Fruit fly (Drosophila melanogaster) whole organism, embryonic: ENCODE results near the gene CG6287.

Experiments
- Aef1 ChIP-seq: fragments of 200-800 bp; sonication (Bioruptor generic); IDR thresholded peaks from 3 replicates; pipeline ENCODE4 v1.3.6; 2022; ENCODE audit warnings: missing biosample characterization, missing genetic modification characterization
- Asciz ChIP-seq: fragments of 200-800 bp; sonication (Bioruptor generic); optimal IDR thresholded peaks from 2 replicates; lab custom pipeline; 2017; ENCODE audit warnings: missing biosample characterization, mild to moderate bottlenecking, missing genetic modification characterization, missing genetic modification reagents
- Bteb2 ChIP-seq: fragments of 200-800 bp; sonication (Bioruptor generic); optimal IDR thresholded peaks from 2 replicates; lab custom pipeline; 2016; ENCODE audit warnings: missing biosample characterization, missing genetic modification characterization
- CG11504 ChIP-seq: fragments of 200-800 bp; sonication (Bioruptor generic); optimal IDR thresholded peaks from 3 replicates; lab custom pipeline; 2019; ENCODE audit warnings: missing biosample characterization, mild to moderate bottlenecking, missing genetic modification characterization, moderate library complexity
- CG11723 ChIP-seq: fragments of 200-800 bp; sonication (Bioruptor generic); optimal IDR thresholded peaks from 2 replicates; lab custom pipeline; 2017; ENCODE audit warnings: missing biosample characterization, mild to moderate bottlenecking, missing genetic modification characterization
- CG12071 ChIP-seq: fragments of 200-800 bp; sonication (Bioruptor generic); optimal IDR thresholded peaks from 3 replicates; lab custom pipeline; 2018; ENCODE audit warnings: missing biosample characterization, mild to moderate bottlenecking, missing genetic modification characterization
- CG12219 ChIP-seq: fragments of 200-800 bp; sonication (Bioruptor generic); optimal IDR thresholded peaks from 3 replicates; lab custom pipeline; 2018; ENCODE audit warnings: missing biosample characterization, mild to moderate bottlenecking, missing genetic modification characterization
- CG12391 ChIP-seq: fragments of 200-800 bp; sonication (Bioruptor generic); optimal IDR thresholded peaks from 3 replicates; lab custom pipeline; 2018; ENCODE audit warnings: missing biosample characterization, mild to moderate bottlenecking, missing genetic modification characterization, moderate library complexity
- CG15011 ChIP-seq: fragments of 200-800 bp; sonication (Bioruptor generic); optimal IDR thresholded peaks from 3 replicates; lab custom pipeline; 2018; ENCODE audit warnings: missing biosample characterization, mild to moderate bottlenecking, missing genetic modification characterization
- CG15514 ChIP-seq: fragments of 200-800 bp; sonication (Bioruptor generic); optimal IDR thresholded peaks from 3 replicates; lab custom pipeline; 2017; ENCODE audit warnings: missing biosample characterization, missing genetic modification characterization, mild to moderate bottlenecking, moderate library complexity, missing genetic modification reagents
- CG17328 ChIP-seq: fragments of 200-800 bp; sonication (Bioruptor generic); IDR thresholded peaks from 2 replicates; pipeline ENCODE4 v1.3.6; 2022; ENCODE audit warnings: missing biosample characterization, missing genetic modification characterization
- CG17359 ChIP-seq: fragments of 200-800 bp; sonication (Bioruptor generic); optimal IDR thresholded peaks from 3 replicates; lab custom pipeline; 2018; ENCODE audit warnings: missing biosample characterization, mild to moderate bottlenecking, missing genetic modification characterization, moderate library complexity
- CG1792 ChIP-seq: fragments of 200-800 bp; sonication (Bioruptor generic); optimal IDR thresholded peaks from 2 replicates; lab custom pipeline; 2016; ENCODE audit warnings: missing biosample characterization, missing genetic modification characterization
- CG2202 ChIP-seq: fragments of 200-800 bp; sonication (Bioruptor generic); optimal IDR thresholded peaks from 2 replicates; lab custom pipeline; 2018; ENCODE audit warnings: missing biosample characterization, mild to moderate bottlenecking, missing genetic modification characterization
- CG2678 ChIP-seq: fragments of 200-800 bp; sonication (Bioruptor generic); optimal IDR thresholded peaks from 3 replicates; lab custom pipeline; 2019; ENCODE audit warnings: missing biosample characterization, mild to moderate bottlenecking, missing genetic modification characterization, moderate library complexity
- CG30403 ChIP-seq: fragments of 200-800 bp; sonication (Bioruptor generic); optimal IDR thresholded peaks from 3 replicates; lab custom pipeline; 2016; ENCODE audit warnings: missing biosample characterization, missing genetic modification characterization
- CG31441 ChIP-seq: fragments of 200-800 bp; sonication (Bioruptor generic); IDR thresholded peaks from 2 replicates; pipeline ENCODE4 v1.3.6; 2022; ENCODE audit warnings: missing biosample characterization, missing genetic modification characterization
- CG3726 ChIP-seq: fragments of 200-800 bp; sonication (Bioruptor generic); IDR thresholded peaks from 3 replicates; pipeline ENCODE4, ENCODE4 v1.3.6; 2022; ENCODE audit warnings: missing biosample characterization, missing genetic modification characterization
- CG3847 ChIP-seq: fragments of 200-800 bp; sonication (Bioruptor generic); IDR thresholded peaks from 2 replicates; pipeline ENCODE4 v1.3.6; 2022; ENCODE audit warnings: missing biosample characterization, missing genetic modification characterization
- CG6683 ChIP-seq: fragments of 200-800 bp; sonication (Bioruptor generic); optimal IDR thresholded peaks from 2 replicates; lab custom pipeline; 2017; ENCODE audit warnings: missing biosample characterization, mild to moderate bottlenecking, missing genetic modification characterization, missing genetic modification reagents
- CG6791 ChIP-seq: fragments of 200-800 bp; sonication (Bioruptor generic); IDR thresholded peaks from 3 replicates; pipeline ENCODE4 v1.3.6; 2022; ENCODE audit warnings: missing biosample characterization, missing genetic modification characterization; ENCODE audit not compliant: partially characterized antibody
- CG7839 ChIP-seq: fragments of 200-800 bp; sonication (Bioruptor generic); optimal IDR thresholded peaks from 3 replicates; lab custom pipeline; 2018; ENCODE audit warnings: missing biosample characterization, mild to moderate bottlenecking, missing genetic modification characterization, moderate library complexity
- CG9609 ChIP-seq: fragments of 200-800 bp; sonication (Bioruptor generic); optimal IDR thresholded peaks from 3 replicates; lab custom pipeline; 2016; ENCODE audit warnings: missing biosample characterization, missing genetic modification characterization
- Camta ChIP-seq: fragments of 200-800 bp; sonication (Bioruptor generic); optimal IDR thresholded peaks from 2 replicates; lab custom pipeline; 2016; ENCODE audit warnings: missing biosample characterization, missing genetic modification characterization
- Dad ChIP-seq: fragments of 200-800 bp; sonication (Bioruptor generic); optimal IDR thresholded peaks from 3 replicates; lab custom pipeline; 2016; ENCODE audit warnings: missing biosample characterization, missing genetic modification characterization
- Dbx ChIP-seq: fragments of 200-800 bp; sonication (Bioruptor generic); IDR thresholded peaks from 3 replicates; pipeline ENCODE4 v1.3.6; 2022; ENCODE audit warnings: missing biosample characterization, missing genetic modification characterization
- HLH3B ChIP-seq: fragments of 200-800 bp; sonication (Bioruptor generic); IDR thresholded peaks from 2 replicates; pipeline ENCODE4 v1.3.6; 2022; ENCODE audit warnings: missing biosample characterization, missing genetic modification characterization
- Hmx ChIP-seq: fragments of 200-800 bp; sonication (Bioruptor generic); optimal IDR thresholded peaks from 2 replicates; lab custom pipeline; 2016; ENCODE audit warnings: missing biosample characterization, missing genetic modification characterization
- Myb ChIP-seq: fragments of 200-800 bp; sonication (Bioruptor generic); optimal IDR thresholded peaks from 2 replicates; lab custom pipeline; 2016; ENCODE audit warnings: missing biosample characterization, missing genetic modification characterization
- Nf-YC ChIP-seq: fragments of 200-800 bp; optimal IDR thresholded peaks from 3 replicates; lab custom pipeline; 2019; ENCODE audit warnings: missing biosample characterization, mild to moderate bottlenecking, missing genetic modification characterization, moderate library complexity
- abd-A ChIP-seq: fragments of 200-800 bp; sonication (Bioruptor generic); optimal IDR thresholded peaks from 3 replicates; lab custom pipeline; 2019; ENCODE audit warnings: missing biosample characterization, mild to moderate bottlenecking, missing genetic modification characterization, moderate library complexity
- amos ChIP-seq: fragments of 200-800 bp; sonication (Bioruptor generic); IDR thresholded peaks from 2 replicates; pipeline ENCODE4 v1.3.6; 2022; ENCODE audit warnings: missing biosample characterization, missing genetic modification characterization; ENCODE audit not compliant: partially characterized antibody
- bsh ChIP-seq, 2 experiments: fragments of 200-800 bp; sonication (Bioruptor generic); optimal IDR thresholded peaks; 2 replicates each; lab custom pipeline; 2017 to 2018; ENCODE audit warnings: mild to moderate bottlenecking in 2 of 2, missing biosample characterization in 2 of 2, missing genetic modification characterization in 2 of 2, moderate library complexity in 1 of 2
- chn ChIP-seq: fragments of 200-800 bp; sonication (Bioruptor generic); optimal IDR thresholded peaks from 2 replicates; lab custom pipeline; 2016; ENCODE audit warnings: missing biosample characterization, missing genetic modification characterization
- crp ChIP-seq, 2 experiments: fragments of 200-800 bp; sonication (Bioruptor generic); optimal IDR thresholded peaks; 2 replicates in 1 of 2; 3 replicates in 1 of 2; lab custom pipeline; 2017; ENCODE audit warnings: missing biosample characterization in 2 of 2, missing genetic modification characterization in 2 of 2, mild to moderate bottlenecking in 1 of 2, moderate library complexity in 1 of 2
- dpn ChIP-seq, 2 experiments: fragments of 200-800 bp; sonication (Bioruptor generic); optimal IDR thresholded peaks; 3 replicates each; lab custom pipeline; 2016; ENCODE audit warnings: missing biosample characterization in 2 of 2, missing genetic modification characterization in 2 of 2
- eve ChIP-seq, 2 experiments: fragments of >200 bp; optimal IDR thresholded peaks; 2 replicates each; lab custom pipeline; 2017; ENCODE audit warnings: missing biosample characterization in 2 of 2, missing genetic modification characterization in 2 of 2
- hb ChIP-seq: fragments of 200-800 bp; sonication (Bioruptor generic); IDR thresholded peaks from 3 replicates; pipeline ENCODE4 v1.3.6; 2022; ENCODE audit warnings: missing biosample characterization, missing genetic modification characterization; ENCODE audit not compliant: partially characterized antibody
- jumu ChIP-seq: fragments of 200-800 bp; sonication (Bioruptor generic); optimal IDR thresholded peaks from 3 replicates; lab custom pipeline; 2016; ENCODE audit warnings: missing biosample characterization, missing genetic modification characterization
- lov ChIP-seq, 2 experiments: fragments of 200-800 bp in 1 of 2; fragments of >200 bp in 1 of 2; sonication (Bioruptor generic) in 1 of 2; IDR thresholded peaks in 1 of 2; optimal IDR thresholded peaks in 1 of 2; 2 replicates in 1 of 2; 3 replicates in 1 of 2; pipeline versions ENCODE4 v1.3.6 to Lab custom; 2017 to 2022; ENCODE audit warnings: missing biosample characterization in 1 of 2, missing genetic modification characterization in 1 of 2
- prd ChIP-seq, 3 experiments: fragments of >200 bp in 2 of 3; fragments of 200-800 bp in 1 of 3; sonication (Bioruptor generic) in 1 of 3; optimal IDR thresholded peaks in 2 of 3; IDR thresholded peaks in 1 of 3; 2 replicates in 2 of 3; 3 replicates in 1 of 3; pipeline versions ENCODE4 v1.3.6 to Lab custom; 2017 to 2022; ENCODE audit warnings: missing biosample characterization in 1 of 3, missing genetic modification characterization in 1 of 3
- scrt ChIP-seq: fragments of 200-800 bp; sonication (Bioruptor generic); optimal IDR thresholded peaks from 2 replicates; lab custom pipeline; 2018; ENCODE audit warnings: missing biosample characterization, mild to moderate bottlenecking, missing genetic modification characterization, moderate library complexity
- vfl ChIP-seq: fragments of 200-800 bp; sonication (Bioruptor generic); optimal IDR thresholded peaks from 2 replicates; lab custom pipeline; 2016; ENCODE audit warnings: missing biosample characterization, missing genetic modification characterization
- zf30C ChIP-seq: fragments of 200-800 bp; sonication (Bioruptor generic); optimal IDR thresholded peaks from 3 replicates; lab custom pipeline; 2018; ENCODE audit warnings: missing biosample characterization, mild to moderate bottlenecking, missing genetic modification characterization
- zfh2 ChIP-seq: fragments of 200-800 bp; sonication (Bioruptor generic); optimal IDR thresholded peaks from 2 replicates; lab custom pipeline; 2016; ENCODE audit warnings: missing biosample characterization, missing genetic modification characterization

CG6287 gene

DNA sequence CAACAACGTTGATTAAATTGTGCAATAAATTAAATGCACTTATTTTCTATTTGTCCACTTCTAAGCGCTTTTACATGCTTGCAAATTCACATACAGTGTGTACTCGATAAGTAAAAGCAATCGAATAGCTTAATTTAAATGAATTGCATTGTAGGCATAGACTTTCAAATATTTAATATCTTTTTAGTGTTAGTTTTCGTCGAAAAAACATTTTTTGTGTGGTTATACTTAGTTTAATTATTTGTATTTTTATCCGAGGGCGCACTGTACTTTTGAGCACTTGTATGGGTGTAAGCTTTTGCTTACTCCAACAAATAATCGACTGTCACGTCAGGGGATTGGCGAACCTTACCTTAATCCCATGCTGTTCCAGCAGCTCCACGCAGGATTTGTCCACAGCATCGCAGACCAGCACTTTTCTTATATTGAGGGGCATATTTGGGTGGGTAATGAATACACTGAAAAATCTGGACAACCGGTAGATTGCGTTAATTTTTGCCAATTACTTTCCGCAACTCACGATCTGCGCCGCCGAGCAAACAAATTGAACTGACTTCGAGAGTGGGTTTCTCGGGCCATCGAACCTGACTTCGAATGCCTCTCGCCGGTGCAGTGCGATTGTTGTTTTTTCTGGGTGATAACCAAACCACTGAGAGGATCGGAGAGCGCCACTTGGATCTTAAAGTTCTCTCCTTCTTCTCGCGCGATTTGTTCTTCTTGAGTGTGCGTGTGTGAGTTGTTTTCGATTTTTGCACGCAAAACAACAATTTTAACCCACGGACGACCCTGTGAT lies at the start of gene CG6287 (continued):
- TF ChIP-seq CG30403, result peak; percentile 18
- TF ChIP-seq CG9609 (GFP tag; lab: Kevin White, UChicago), result no peak
- peak in 1 of 2 experiments; percentile 64 for TF ChIP-seq bsh (GFP tag; optimal IDR thresholded peaks at IDR 0.05; lab: Kevin White, UChicago)
- no peak for TF ChIP-seq chn (GFP tag; lab: Kevin White, UChicago)

- TF ChIP-seq CG31441 (GFP tag; lab: Robert Waterston, UW) (no peak), Dbx (GFP tag; lab: Robert Waterston, UW) (peak; percentile 76), CG12219 (GFP tag; lab: Kevin White, UChicago) (peak; percentile 12), CG2202 (tag; lab: Kevin White, UChicago) (no peak), jumu (peak; percentile 29), CG6683 (GFP tag; lab: Kevin White, UChicago) (peak; percentile 55), CG3726 (no peak), amos (GFP tag; lab: Robert Waterston, UW) (no peak), scrt (GFP tag; lab: Kevin White, UChicago) (peak; percentile 50), Dad (peak; percentile 21), CG15514 (GFP tag; lab: Kevin White, UChicago) (peak; percentile 44), CG2678 (tag; lab: Kevin White, UChicago) (peak; percentile 44), Camta (GFP tag; lab: Kevin White, UChicago) (no peak), Aef1 (GFP tag; lab: Robert Waterston, UW) (peak; percentile 42; the same call in 1 of the 3 replicates), Myb (GFP tag; lab: Kevin White, UChicago) (peak; percentile 23), hb (GFP tag; lab: Robert Waterston, UW) (0 out of 3 replicates have a peak, but pooled peaks have one; percentile 48), CG11723 (no peak), CG7839 (tag; lab: Kevin White, UChicago) (peak; percentile 47), CG17328 (GFP tag; lab: Robert Waterston, UW) (0 out of 2 replicates have a peak, but pooled peaks have one; percentile 20), prd (optimal IDR thresholded peaks at IDR 0.05; lab: Kevin White, UChicago) (no peak), prd (GFP tag; IDR thresholded peaks at IDR 0.05; lab: Robert Waterston, UW) (peak; percentile 53), CG1792 (GFP tag; lab: Kevin White, UChicago) (no peak), HLH3B (GFP tag; lab: Robert Waterston, UW) (peak; percentile 56), crp (GFP tag; optimal IDR thresholded peaks at IDR 0.05; lab: Kevin White, UChicago) (peak in 1 of 2 experiments; percentile 18), CG15011 (peak; percentile 15), CG3847 (GFP tag; lab: Robert Waterston, UW) (peak; percentile 52), Hmx (no peak), Asciz (GFP tag; lab: Kevin White, UChicago) (no peak), CG6791 (GFP tag; lab: Robert Waterston, UW) (no peak), abd-A (tag; lab: Kevin White, UChicago) (peak; percentile 49), CG12391 (tag; lab: Kevin White, UChicago) (peak; percentile 39), zf30C (GFP tag; lab: Kevin White, UChicago) (peak; percentile 79), Bteb2 (GFP tag; lab: Kevin White, UChicago) (no peak), zfh2 (GFP tag; lab: Kevin White, UChicago) (peak; percentile 68), dpn (GFP tag; optimal IDR thresholded peaks at IDR 0.05; lab: Kevin White, UChicago) (peak in 1 of 2 experiments; percentile 42), CG12071 (GFP tag; lab: Kevin White, UChicago) (peak; percentile 14), Nf-YC (tag; lab: Kevin White, UChicago) (peak; percentile 26), eve (GFP tag; optimal IDR thresholded peaks at IDR 0.05; lab: Kevin White, UChicago) (no peak), CG17359 (tag; lab: Kevin White, UChicago) (peak; percentile 43), lov (optimal IDR thresholded peaks at IDR 0.05; lab: Kevin White, UChicago) (no peak), lov (GFP tag; IDR thresholded peaks at IDR 0.05; lab: Robert Waterston, UW) (no peak), vfl (GFP tag; lab: Kevin White, UChicago) (peak; percentile 5), CG11504 (tag; lab: Kevin White, UChicago) (peak; percentile 60)
Measured at dm6 chr2L:11203494-11204010, 48.0 kb upstream of the CG6287 start, which contains the start of gene Ca-beta. Gene Ca-beta, minus strand, starts transcription at chr2L:11203544.
